Worm (Caenorhabditis elegans) whole organism, L2 larva: Measurements from ENCODE around the gene Y73B6BL.289.

Experiments
- R02D3.7 ChIP-seq: fragments of 150-350 bp; optimal IDR thresholded peaks from 2 replicates; lab custom pipeline; 2014; ENCODE audit warnings: missing biosample characterization, missing genetic modification characterization
- aly-2 ChIP-seq: fragments of 150-350 bp; optimal IDR thresholded peaks from 2 replicates; lab custom pipeline; 2014; ENCODE audit warnings: missing biosample characterization, missing genetic modification characterization
- ceh-16 ChIP-seq: fragments of 150-350 bp; optimal IDR thresholded peaks from 2 replicates; lab custom pipeline; 2014; ENCODE audit warnings: missing biosample characterization, missing genetic modification characterization
- ceh-82 ChIP-seq: fragments of 150-350 bp; optimal IDR thresholded peaks from 2 replicates; lab custom pipeline; 2014; ENCODE audit warnings: missing biosample characterization, missing genetic modification characterization
- elt-3 ChIP-seq: sonication (generic microtip); optimal IDR thresholded peaks from 2 replicates; lab custom pipeline; 2017; ENCODE audit warnings: missing biosample characterization, missing genetic modification characterization
- fos-1 ChIP-seq: fragments of 150-350 bp; optimal IDR thresholded peaks from 2 replicates; lab custom pipeline; 2014; ENCODE audit warnings: missing biosample characterization, missing genetic modification characterization
- lin-11 ChIP-seq: fragments of 150-350 bp; sonication (generic microtip); optimal IDR thresholded peaks from 2 replicates; lab custom pipeline; 2014; ENCODE audit warnings: missing biosample characterization, missing genetic modification characterization, inconsistent platforms, mixed read lengths
- lin-13 ChIP-seq: fragments of 150-350 bp; optimal IDR thresholded peaks from 2 replicates; lab custom pipeline; 2014; ENCODE audit warnings: missing biosample characterization, missing genetic modification reagents, missing genetic modification characterization
- mab-5 ChIP-seq: fragments of 150-350 bp; optimal IDR thresholded peaks from 2 replicates; lab custom pipeline; 2014; ENCODE audit warnings: missing biosample characterization, missing genetic modification characterization
- nhr-11 ChIP-seq: fragments of 150-350 bp; optimal IDR thresholded peaks from 2 replicates; lab custom pipeline; 2014; ENCODE audit warnings: missing biosample characterization, missing genetic modification characterization
- nhr-23 ChIP-seq: fragments of 150-350 bp; optimal IDR thresholded peaks from 2 replicates; lab custom pipeline; 2014; ENCODE audit warnings: missing biosample characterization, missing genetic modification reagents, missing genetic modification characterization

ce11 chrIV:6366032-6366431 is 18.7 kb downstream of the Y73B6BL.289 start:
- TF ChIP-seq lin-13 (GFP tag; lab: Kevin White, UChicago), result no peak
- no peak for TF ChIP-seq R02D3.7 (tag; lab: Kevin White, UChicago)
- TF ChIP-seq ceh-82 (tag; lab: Kevin White, UChicago), result no peak
- TF ChIP-seq fos-1 (tag; lab: Kevin White, UChicago), result no peak
- TF ChIP-seq ceh-16 (tag; lab: Kevin White, UChicago), result no peak
- TF ChIP-seq mab-5 (tag; lab: Kevin White, UChicago), result no peak
- TF ChIP-seq elt-3 (tag; lab: Kevin White, UChicago), result no peak
- TF ChIP-seq nhr-23 (tag; lab: Kevin White, UChicago), result no peak
- no peak for TF ChIP-seq nhr-11 (tag; lab: Kevin White, UChicago)
- TF ChIP-seq lin-11, result no peak
- no peak for TF ChIP-seq aly-2 (tag; lab: Kevin White, UChicago)
